Fruit fly (Drosophila melanogaster) whole organism, adult: Measurements from ENCODE around the gene DIP-eta.

ENCODE experiments used
- CG11617 ChIP-seq: fragments of 200-800 bp; sonication (Bioruptor generic); optimal IDR thresholded peaks from 2 replicates; lab custom pipeline; 2017; ENCODE audit warnings: mild to moderate bottlenecking, missing biosample characterization, missing genetic modification reagents, missing genetic modification characterization
- CG12768 ChIP-seq: fragments of 200-800 bp; sonication (Bioruptor generic); optimal IDR thresholded peaks from 2 replicates; lab custom pipeline; 2017; ENCODE audit warnings: missing biosample characterization, missing genetic modification characterization, mild to moderate bottlenecking, moderate library complexity, missing genetic modification reagents
- CG14711 ChIP-seq: fragments of 200-800 bp; sonication (Bioruptor generic); optimal IDR thresholded peaks from 2 replicates; lab custom pipeline; 2018; ENCODE audit warnings: missing biosample characterization, mild to moderate bottlenecking, missing genetic modification characterization, moderate library complexity
- CG1620 ChIP-seq: fragments of 200-800 bp; sonication (Bioruptor generic); optimal IDR thresholded peaks from 2 replicates; lab custom pipeline; 2016; ENCODE audit warnings: missing biosample characterization, missing genetic modification characterization
- CG33017 ChIP-seq: fragments of 200-800 bp; sonication (Bioruptor generic); optimal IDR thresholded peaks from 2 replicates; lab custom pipeline; 2018; ENCODE audit warnings: missing biosample characterization, mild to moderate bottlenecking, missing genetic modification characterization, moderate library complexity
- CG5204 ChIP-seq: fragments of 200-800 bp; sonication (Bioruptor generic); optimal IDR thresholded peaks from 2 replicates; lab custom pipeline; 2016; ENCODE audit warnings: missing biosample characterization, missing genetic modification characterization
- CG7045 ChIP-seq: fragments of 200-800 bp; sonication (Bioruptor generic); optimal IDR thresholded peaks from 2 replicates; lab custom pipeline; 2017; ENCODE audit warnings: missing biosample characterization, mild to moderate bottlenecking, missing genetic modification characterization
- CG7101 ChIP-seq: fragments of 200-800 bp; sonication (Bioruptor generic); optimal IDR thresholded peaks from 2 replicates; lab custom pipeline; 2018; ENCODE audit warnings: missing biosample characterization, mild to moderate bottlenecking, missing genetic modification characterization, moderate library complexity
- Clk ChIP-seq: fragments of 200-800 bp; sonication (Bioruptor generic); optimal IDR thresholded peaks from 2 replicates; lab custom pipeline; 2017; ENCODE audit warnings: missing biosample characterization, missing genetic modification characterization
- Crg-1 ChIP-seq: fragments of 200-800 bp; sonication (Bioruptor generic); optimal IDR thresholded peaks from 2 replicates; lab custom pipeline; 2016; ENCODE audit warnings: missing biosample characterization, missing genetic modification characterization
- Hr96 ChIP-seq: fragments of 200-800 bp; sonication (Bioruptor generic); optimal IDR thresholded peaks from 2 replicates; lab custom pipeline; 2016; ENCODE audit warnings: missing biosample characterization, missing genetic modification characterization
- Mnt ChIP-seq: fragments of 200-800 bp; sonication (Bioruptor generic); optimal IDR thresholded peaks from 2 replicates; lab custom pipeline; 2016; ENCODE audit warnings: missing biosample characterization, mild to moderate bottlenecking, missing genetic modification characterization
- bab1 ChIP-seq: fragments of 200-800 bp; sonication (Bioruptor generic); optimal IDR thresholded peaks from 3 replicates; lab custom pipeline; 2019; ENCODE audit warnings: missing biosample characterization, mild to moderate bottlenecking, missing genetic modification characterization, moderate library complexity
- cic ChIP-seq: fragments of 200-800 bp; sonication (Bioruptor generic); optimal IDR thresholded peaks from 2 replicates; lab custom pipeline; 2017; ENCODE audit warnings: missing biosample characterization, mild to moderate bottlenecking, missing genetic modification characterization, moderate library complexity
- cnc ChIP-seq, 2 experiments: fragments of >200 bp; optimal IDR thresholded peaks; 2 replicates each; lab custom pipeline; 2017
- kay ChIP-seq: fragments of 200-800 bp; sonication (Bioruptor generic); peaks from one replicate; lab custom pipeline; 2016; ENCODE audit warnings: missing biosample characterization, missing genetic modification characterization, borderline replicate concordance
- ovo ChIP-seq: fragments of 200-800 bp; sonication (Bioruptor generic); optimal IDR thresholded peaks from 2 replicates; lab custom pipeline; 2016; ENCODE audit warnings: missing biosample characterization, missing genetic modification characterization
- pad ChIP-seq: fragments of 200-800 bp; sonication (Bioruptor generic); optimal IDR thresholded peaks from 3 replicates; lab custom pipeline; 2017; ENCODE audit warnings: missing biosample characterization, missing genetic modification characterization, mild to moderate bottlenecking, moderate library complexity, missing genetic modification reagents
- tj ChIP-seq: fragments of 200-800 bp; sonication (Bioruptor generic); optimal IDR thresholded peaks from 3 replicates; lab custom pipeline; 2017; ENCODE audit warnings: missing biosample characterization, mild to moderate bottlenecking, missing genetic modification characterization, moderate library complexity
- toe ChIP-seq: fragments of 200-800 bp; sonication (Bioruptor generic); optimal IDR thresholded peaks from 2 replicates; lab custom pipeline; 2016; ENCODE audit warnings: missing biosample characterization, missing genetic modification characterization

The DIP-eta gene

dm6 chr2L:5610108-5610507 lies 7.6 kb downstream of the DIP-eta start:
- TF ChIP-seq cnc (optimal IDR thresholded peaks at IDR 0.05; lab: Kevin White, UChicago) (no peak), CG33017 (tag; lab: Kevin White, UChicago) (no peak), Hr96 (GFP tag; lab: Kevin White, UChicago) (no peak), toe (no peak), pad (GFP tag; lab: Kevin White, UChicago) (no peak)

dm6 chr2L:5596533-5596932 lies 21.2 kb downstream of the DIP-eta start, which contains the start of gene CG18266:
TSS of gene CG18266 (plus strand) at chr2L:5596833.
- no peak for TF ChIP-seq cnc (optimal IDR thresholded peaks at IDR 0.05; lab: Kevin White, UChicago)
- no peak for TF ChIP-seq CG14711
- TF ChIP-seq bab1 (GFP tag; lab: Kevin White, UChicago): no peak
- TF ChIP-seq toe: no peak
- no peak for TF ChIP-seq CG1620
- no peak for TF ChIP-seq Hr96 (GFP tag; lab: Kevin White, UChicago)
- TF ChIP-seq CG5204 (GFP tag; lab: Kevin White, UChicago): no peak
- no peak for TF ChIP-seq Crg-1 (GFP tag; lab: Kevin White, UChicago)
- TF ChIP-seq CG11617 (GFP tag; lab: Kevin White, UChicago): no peak
- TF ChIP-seq CG7045 (GFP tag; lab: Kevin White, UChicago): no peak
- TF ChIP-seq CG12768 (GFP tag; lab: Kevin White, UChicago): no peak
- no peak for TF ChIP-seq tj (GFP tag; lab: Kevin White, UChicago)
- no peak for TF ChIP-seq cic (GFP tag; lab: Kevin White, UChicago)
- no peak for TF ChIP-seq Clk (GFP tag; lab: Kevin White, UChicago)
- TF ChIP-seq kay (GFP tag; lab: Kevin White, UChicago): no peak
- no peak for TF ChIP-seq pad (GFP tag; lab: Kevin White, UChicago)
- TF ChIP-seq CG33017 (tag; lab: Kevin White, UChicago): no peak
- TF ChIP-seq Mnt (GFP tag; lab: Kevin White, UChicago): no peak

DNA sequence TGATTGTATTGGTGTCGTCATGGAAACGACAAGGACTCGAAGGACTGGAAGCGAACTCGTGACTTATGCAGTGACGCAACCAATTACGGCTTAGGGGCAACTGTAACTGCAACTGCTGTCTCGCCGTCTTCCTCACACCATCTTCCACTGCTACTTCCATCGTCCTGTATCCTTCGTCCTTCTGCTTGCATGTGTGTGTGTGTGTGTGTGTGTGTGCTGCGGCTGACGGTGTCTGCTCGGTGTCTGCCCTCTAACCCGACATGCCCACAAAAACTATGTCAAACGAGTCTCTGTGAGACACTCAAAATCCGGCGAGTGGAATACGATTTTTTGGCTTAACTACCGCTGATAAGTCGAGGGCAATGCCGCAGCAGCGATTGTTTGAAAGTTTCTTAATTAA lies 23.9 kb downstream of the DIP-eta start:
- TF ChIP-seq toe (no peak), pad (GFP tag; lab: Kevin White, UChicago) (no peak), CG7101 (no peak), Hr96 (GFP tag; lab: Kevin White, UChicago) (no peak)

DNA sequence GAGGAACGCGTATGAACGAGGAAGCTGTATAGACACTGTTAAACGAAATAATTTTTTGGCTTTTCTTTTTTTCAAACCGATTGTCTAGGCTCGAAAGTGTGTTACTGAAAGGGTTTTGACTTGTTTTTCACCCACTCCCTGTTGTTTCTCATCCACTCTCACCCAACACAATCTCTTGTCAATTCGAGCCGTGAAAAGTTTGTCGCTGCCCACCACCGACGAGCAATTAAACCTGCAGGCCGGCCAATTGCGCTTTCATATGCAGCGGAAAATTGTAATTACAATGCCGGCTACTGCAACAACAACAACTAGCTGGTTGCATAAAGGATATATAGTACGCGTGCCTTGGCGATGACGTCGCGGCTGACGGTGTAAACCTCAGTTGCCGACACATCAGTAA lies 29.4 kb downstream of the DIP-eta start, which contains the start of gene CG7251:
TSS of gene CG7251 (minus strand) at position 101 of the 400 bp plus-strand sequence.
- no peak for TF ChIP-seq pad (GFP tag; lab: Kevin White, UChicago)
- TF ChIP-seq CG1620: no peak
- TF ChIP-seq kay (GFP tag; lab: Kevin White, UChicago): no peak
- TF ChIP-seq Hr96 (GFP tag; lab: Kevin White, UChicago): no peak

dm6 chr2L:5581016-5581415 lies 36.7 kb downstream of the DIP-eta start, which contains the start of gene CG14011:
TSS of gene CG14011 (minus strand) at chr2L:5581116.
- TF ChIP-seq Mnt (GFP tag; lab: Kevin White, UChicago) (no peak), Crg-1 (GFP tag; lab: Kevin White, UChicago) (no peak), toe (no peak), cnc (optimal IDR thresholded peaks at IDR 0.05; lab: Kevin White, UChicago) (no peak), ovo (GFP tag; lab: Kevin White, UChicago) (no peak), CG5204 (GFP tag; lab: Kevin White, UChicago) (no peak)

DNA sequence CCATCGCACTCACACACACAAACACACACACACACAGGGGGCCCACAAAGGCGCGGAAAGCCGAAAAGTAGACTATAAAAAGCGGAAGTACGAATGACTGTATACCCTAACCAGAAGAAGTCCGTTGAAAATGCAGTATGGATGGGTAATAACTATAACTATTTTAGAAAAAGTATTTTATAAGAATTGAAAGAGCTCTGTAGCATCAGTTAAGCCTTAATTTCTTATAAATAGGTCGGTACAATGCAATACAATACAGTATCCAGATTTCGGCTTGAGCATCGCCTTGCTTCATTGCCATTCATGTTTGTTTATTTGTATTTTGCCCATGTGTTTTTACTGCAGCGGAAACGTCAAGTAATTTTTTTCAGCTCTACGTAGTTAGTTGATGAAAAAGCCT lies 48.2 kb downstream of the DIP-eta start:
- no peak for TF ChIP-seq Mnt (GFP tag; lab: Kevin White, UChicago)
- no peak for TF ChIP-seq CG12768 (GFP tag; lab: Kevin White, UChicago)
- TF ChIP-seq cic (GFP tag; lab: Kevin White, UChicago): no peak
- no peak for TF ChIP-seq CG33017 (tag; lab: Kevin White, UChicago)
- TF ChIP-seq CG7101: no peak
- TF ChIP-seq toe: no peak
- TF ChIP-seq CG1620: no peak
- no peak for TF ChIP-seq ovo (GFP tag; lab: Kevin White, UChicago)
- TF ChIP-seq bab1 (GFP tag; lab: Kevin White, UChicago): no peak
- TF ChIP-seq Clk (GFP tag; lab: Kevin White, UChicago): no peak
- no peak for TF ChIP-seq CG11617 (GFP tag; lab: Kevin White, UChicago)
- TF ChIP-seq pad (GFP tag; lab: Kevin White, UChicago): no peak

- TF ChIP-seq CG14711 (peak; percentile 11), CG1620 (no peak), cnc (optimal IDR thresholded peaks at IDR 0.05; lab: Kevin White, UChicago) (no peak), Crg-1 (GFP tag; lab: Kevin White, UChicago) (no peak), Mnt (GFP tag; lab: Kevin White, UChicago) (no peak), Clk (GFP tag; lab: Kevin White, UChicago) (no peak)
These were observed 50.6 kb downstream of the DIP-eta start for dm6 chr2L:5567103-5567502.
